Worm (Caenorhabditis elegans): ENCODE results near the gene F22D3.4.

F22D3.4 gene

DNA sequence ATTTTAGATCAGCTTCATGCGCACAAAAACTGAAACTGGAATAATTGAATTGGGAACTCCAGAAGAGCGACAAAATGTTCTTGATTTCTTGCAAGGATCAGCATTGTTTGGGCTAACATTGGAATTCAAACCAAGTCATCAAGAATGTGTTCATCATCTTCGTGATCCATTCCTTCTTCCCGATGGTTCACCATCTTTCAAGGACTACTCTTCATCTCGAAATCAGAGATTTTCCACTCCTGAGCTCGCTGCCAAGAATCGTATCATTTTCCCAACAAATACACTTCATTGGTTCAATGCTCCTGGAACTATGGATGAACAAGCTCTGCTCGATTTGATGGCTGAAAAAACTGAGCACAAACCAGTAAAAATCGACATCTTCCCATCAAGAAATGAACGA is 26.7 kb downstream of the F22D3.4 start:
- TF ChIP-seq jun-1 (tag; optimal IDR thresholded peaks at IDR 0.05) (no peak), ceh-28 (tag; optimal IDR thresholded peaks at IDR 0.05) (no peak), ZK546.5 (tag; optimal IDR thresholded peaks at IDR 0.05) (no peak), pqm-1 (tag; optimal IDR thresholded peaks at IDR 0.05) (no peak), hmg-11 (tag; optimal IDR thresholded peaks at IDR 0.05) (no peak), nhr-28 (tag; optimal IDR thresholded peaks at IDR 0.05) (no peak), tbx-2 (tag; optimal IDR thresholded peaks at IDR 0.05) (no peak), nhr-76 (tag; optimal IDR thresholded peaks at IDR 0.05) (no peak), elt-1 (tag; optimal IDR thresholded peaks at IDR 0.05) (no peak), ztf-4 (tag; optimal IDR thresholded peaks at IDR 0.05) (no peak), nhr-23 (tag; optimal IDR thresholded peaks at IDR 0.05) (no peak), ama-1 (optimal IDR thresholded peaks at IDR 0.05) (no peak), lsy-12 (tag; optimal IDR thresholded peaks at IDR 0.05) (no peak), nfya-1 (tag; optimal IDR thresholded peaks at IDR 0.05; ENCODE audit: insufficient read depth) (no peak)

DNA sequence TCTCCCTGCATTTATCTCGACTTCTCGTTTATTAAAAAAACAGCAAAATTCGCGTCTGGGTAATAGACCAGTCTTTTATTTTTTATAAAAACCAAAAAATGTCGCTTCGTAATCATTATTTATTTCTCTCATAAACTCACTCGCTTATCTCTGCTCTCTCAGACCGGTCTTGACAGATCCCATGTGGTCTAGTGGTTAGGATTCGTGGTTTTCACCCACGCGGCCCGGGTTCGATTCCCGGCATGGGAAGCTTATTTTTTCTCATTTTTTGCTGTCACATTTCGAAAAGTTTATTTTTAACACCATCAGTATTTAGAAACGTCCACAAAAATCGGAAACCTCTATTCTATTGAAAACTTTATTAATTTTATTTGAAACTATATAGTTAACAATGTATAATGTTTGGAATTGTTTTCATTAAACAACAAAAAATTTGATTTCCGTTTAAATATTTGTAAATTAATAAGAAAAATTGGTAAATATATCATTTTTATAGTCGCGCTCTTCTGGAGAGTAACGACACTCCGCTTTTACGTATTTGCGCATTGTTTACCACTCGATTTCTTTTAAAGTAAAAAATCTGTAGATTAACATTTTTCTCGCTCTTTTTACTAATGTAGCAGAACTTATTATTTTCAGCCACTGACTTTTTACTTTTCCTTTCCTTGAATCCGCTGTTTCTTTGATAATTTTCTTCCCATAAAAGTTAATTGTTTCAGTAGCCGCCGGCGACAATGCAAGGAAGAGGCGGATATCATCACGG is 29.2 kb downstream of the F22D3.4 start, which contains the start of gene hrpl-1:
hrpl-1 (plus strand) TSS at position 713 of the 763 bp plus-strand sequence.
- TF ChIP-seq ceh-16 (tag; optimal IDR thresholded peaks at IDR 0.05) (no peak), fkh-2 (tag; optimal IDR thresholded peaks at IDR 0.05) (no peak), pqm-1 (tag; optimal IDR thresholded peaks at IDR 0.05) (no peak), ztf-11 (tag; optimal IDR thresholded peaks at IDR 0.05) (no peak), nhr-237 (tag; optimal IDR thresholded peaks at IDR 0.05) (no peak), aly-2 (tag; optimal IDR thresholded peaks at IDR 0.05) (no peak), ztf-4 (tag; optimal IDR thresholded peaks at IDR 0.05) (no peak), hmg-11 (tag; optimal IDR thresholded peaks at IDR 0.05) (no peak), unc-39 (tag; optimal IDR thresholded peaks at IDR 0.05) (no peak), nhr-76 (tag; optimal IDR thresholded peaks at IDR 0.05) (no peak), nhr-43 (tag; optimal IDR thresholded peaks at IDR 0.05; ENCODE audit: poor library complexity, severe bottlenecking) (peak; percentile 35), skn-1 (tag; optimal IDR thresholded peaks at IDR 0.05) (no peak), lin-39 (tag; optimal IDR thresholded peaks at IDR 0.05) (no peak), elt-2 (tag; optimal IDR thresholded peaks at IDR 0.05) (no peak), ceh-82 (tag; optimal IDR thresholded peaks at IDR 0.05) (no peak), nfya-1 (tag; optimal IDR thresholded peaks at IDR 0.05; ENCODE audit: insufficient read depth) (peak; percentile 24)

DNA sequence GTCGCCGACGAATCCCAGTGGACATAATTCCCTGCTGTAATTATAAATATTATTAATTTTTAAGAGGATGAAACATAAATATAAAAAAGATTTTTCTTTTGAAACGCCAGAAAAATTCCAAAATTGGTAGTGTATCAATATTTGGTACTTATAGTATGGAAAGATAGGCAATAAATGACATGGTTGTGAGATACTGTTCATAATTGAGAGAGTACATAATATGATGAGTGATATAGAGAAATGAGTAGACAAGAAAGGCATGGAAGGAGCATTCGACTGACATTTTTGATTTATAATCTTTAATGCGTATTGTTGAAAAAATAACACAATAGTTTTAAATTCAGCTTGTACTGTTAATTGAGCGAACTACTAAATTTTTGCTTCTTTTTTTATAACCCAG is 29.9 kb downstream of the F22D3.4 start, which contains the start of gene C44B7.11:
C44B7.11 (minus strand) TSS at position 34 of the 400 bp plus-strand sequence.
- TF ChIP-seq nhr-76 (tag; optimal IDR thresholded peaks at IDR 0.05) (no peak), elt-2 (tag; optimal IDR thresholded peaks at IDR 0.05) (peak; percentile 34), unc-39 (tag; optimal IDR thresholded peaks at IDR 0.05) (no peak), pqm-1 (tag; optimal IDR thresholded peaks at IDR 0.05) (peak; percentile 29)

DNA sequence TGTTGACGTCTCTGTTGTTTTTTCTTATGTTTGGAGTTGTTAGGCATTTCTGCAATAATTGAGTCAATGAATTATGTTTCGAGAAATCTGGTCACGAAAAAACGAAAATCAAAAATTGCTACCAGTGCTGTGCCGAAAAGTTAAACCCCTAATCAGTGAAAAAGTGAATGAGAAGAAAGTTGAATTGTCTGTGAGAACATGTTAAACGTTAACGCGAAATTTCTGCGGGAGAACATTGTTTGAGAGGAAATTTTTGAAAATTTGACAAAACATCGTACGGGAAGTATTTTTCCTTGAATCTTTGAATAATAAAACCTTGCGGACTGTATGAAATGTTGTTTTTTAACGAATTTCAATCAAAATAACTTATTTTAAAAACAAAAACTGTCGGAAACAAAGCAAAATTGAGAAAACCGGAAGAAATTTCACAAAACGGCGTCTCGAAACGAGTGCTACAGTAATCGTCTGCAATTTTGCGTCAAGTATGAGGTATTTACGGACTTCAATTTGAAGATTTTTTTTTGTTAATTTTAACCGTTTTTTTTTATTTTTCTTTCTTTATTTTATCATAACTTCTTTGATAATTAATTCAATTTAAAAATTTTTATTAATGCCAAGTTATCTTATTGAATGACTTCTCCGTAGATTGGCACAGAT is 33.7 kb downstream of the F22D3.4 start, which contains the start of gene adal-1:
adal-1 (minus strand) TSS at position 51 of the 657 bp plus-strand sequence.
- no peak for TF ChIP-seq ama-1 (optimal IDR thresholded peaks at IDR 0.05)
- TF ChIP-seq pha-4 (tag; optimal IDR thresholded peaks at IDR 0.05), result no peak
- TF ChIP-seq nhr-11 (tag; optimal IDR thresholded peaks at IDR 0.05), result no peak
- TF ChIP-seq fkh-2 (tag; optimal IDR thresholded peaks at IDR 0.05), result no peak
- TF ChIP-seq egl-5 (tag; optimal IDR thresholded peaks at IDR 0.05), result no peak
- TF ChIP-seq nhr-77 (tag; optimal IDR thresholded peaks at IDR 0.05), result no peak
- no peak for TF ChIP-seq ceh-28 (tag; optimal IDR thresholded peaks at IDR 0.05)
- no peak for TF ChIP-seq lsy-12 (tag; optimal IDR thresholded peaks at IDR 0.05)
- TF ChIP-seq nfya-1 (tag; optimal IDR thresholded peaks at IDR 0.05; ENCODE audit: insufficient read depth), result no peak
- no peak for TF ChIP-seq pqm-1 (tag; optimal IDR thresholded peaks at IDR 0.05)
- no peak for TF ChIP-seq sea-2 (GFP tag; optimal IDR thresholded peaks at IDR 0.05)
- TF ChIP-seq nhr-23 (tag; optimal IDR thresholded peaks at IDR 0.05), result no peak
- TF ChIP-seq hmg-11 (tag; optimal IDR thresholded peaks at IDR 0.05), result no peak

DNA sequence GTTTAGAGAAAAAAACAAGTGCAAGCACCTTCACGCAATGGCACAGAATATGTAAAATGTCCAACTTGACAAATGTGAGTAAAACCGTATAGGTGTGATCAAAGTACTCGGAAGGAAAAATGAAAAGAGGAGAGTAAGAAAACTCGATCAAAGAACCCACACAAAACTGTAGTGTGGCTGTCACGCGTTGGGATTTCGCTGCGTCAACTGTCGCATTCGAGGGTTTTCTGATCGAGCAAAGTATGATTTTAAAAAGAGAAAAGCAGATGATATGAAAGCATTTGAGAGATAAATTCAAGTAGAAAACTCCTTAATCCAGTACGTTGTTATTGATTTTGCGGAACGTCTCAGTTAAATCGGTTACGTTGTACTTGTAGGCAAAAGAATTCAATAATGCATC is 35.6 kb downstream of the F22D3.4 start:
- TF ChIP-seq elt-1 (tag; optimal IDR thresholded peaks at IDR 0.05) (no peak), eor-1 (tag; optimal IDR thresholded peaks at IDR 0.05) (no peak), elt-3 (tag; optimal IDR thresholded peaks at IDR 0.05) (no peak), nhr-237 (tag; optimal IDR thresholded peaks at IDR 0.05) (no peak), fkh-10 (GFP tag; optimal IDR thresholded peaks at IDR 0.05) (no peak), mdl-1 (tag; optimal IDR thresholded peaks at IDR 0.05) (no peak), sea-2 (GFP tag; optimal IDR thresholded peaks at IDR 0.05) (no peak), egl-27 (tag; optimal IDR thresholded peaks at IDR 0.05) (no peak), ceh-16 (tag; optimal IDR thresholded peaks at IDR 0.05) (no peak), nhr-43 (tag; optimal IDR thresholded peaks at IDR 0.05; ENCODE audit: poor library complexity, severe bottlenecking) (peak; percentile 85), pha-4 (tag; optimal IDR thresholded peaks at IDR 0.05) (peak; percentile 50), nhr-25 (tag; optimal IDR thresholded peaks at IDR 0.05) (peak; percentile 39), fos-1 (tag; optimal IDR thresholded peaks at IDR 0.05) (no peak), nhr-23 (tag; optimal IDR thresholded peaks at IDR 0.05) (peak; percentile 60), zag-1 (tag; optimal IDR thresholded peaks at IDR 0.05) (no peak), skn-1 (tag; optimal IDR thresholded peaks at IDR 0.05) (no peak), mml-1 (tag; optimal IDR thresholded peaks at IDR 0.05) (no peak), snpc-4 (tag; optimal IDR thresholded peaks at IDR 0.05) (no peak), lin-15B (tag; optimal IDR thresholded peaks at IDR 0.05) (no peak), pqm-1 (tag; optimal IDR thresholded peaks at IDR 0.05) (peak; percentile 77), ztf-11 (tag; optimal IDR thresholded peaks at IDR 0.05) (no peak), egl-5 (tag; optimal IDR thresholded peaks at IDR 0.05) (no peak)

Data from whole organism, L3 larva.